Fruit fly (Drosophila melanogaster): ENCODE results near the gene dpr16.
A peak's percentile ranks its signal among the peaks of the same experiment; 100 is the strongest.

Gene dpr16

DNA sequence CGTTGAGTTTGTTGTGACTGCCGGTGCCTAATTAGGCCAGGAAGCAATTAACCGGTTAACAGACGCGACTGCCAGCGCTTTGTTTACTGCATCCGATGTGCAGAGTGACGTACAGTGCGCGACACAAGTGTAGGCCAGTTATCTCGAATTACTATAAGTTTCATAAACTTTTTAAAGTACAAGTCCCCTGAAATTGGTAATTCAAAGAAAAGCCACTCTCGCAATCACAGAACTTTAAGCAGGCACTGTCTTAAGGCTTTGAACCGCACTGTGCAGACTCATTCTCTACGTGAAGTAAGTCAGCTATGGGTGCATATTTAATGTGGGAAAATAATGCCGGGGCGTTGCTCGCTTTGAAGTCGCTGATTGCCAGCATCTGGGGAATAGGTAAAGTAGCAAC lies 58.8 kb downstream of the dpr16 start (continued):
- TF ChIP-seq bcd (GFP tag; optimal IDR thresholded peaks at IDR 0.05) (peak; percentile 20), tgo (GFP tag; IDR thresholded peaks at IDR 0.05) (0 out of 3 replicates have a peak, but pooled peaks have one; percentile 20), croc (GFP tag; conservative IDR thresholded peaks at IDR 0.05) (peak; percentile 31; the same call in 1 of the 3 replicates)

DNA sequence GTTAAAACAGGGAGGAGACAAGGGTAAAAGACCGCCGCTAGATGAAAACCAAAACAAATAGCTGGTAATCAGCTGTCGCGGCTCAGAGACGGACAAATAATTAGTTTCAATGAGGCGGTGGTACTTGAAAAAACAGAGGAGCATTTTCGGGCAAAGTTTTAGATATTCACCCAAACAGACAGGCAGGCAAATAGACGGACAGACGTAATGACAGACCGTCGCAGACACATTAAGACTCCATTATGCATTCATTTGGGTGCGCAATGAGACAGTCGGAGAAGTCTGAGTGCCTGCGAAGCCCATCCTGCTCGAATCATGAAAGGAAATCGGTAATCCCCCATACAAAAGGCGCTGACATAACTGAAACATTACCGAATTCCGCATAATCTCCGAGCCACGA lies 60.7 kb downstream of the dpr16 start:
- TF ChIP-seq zen (tag; optimal IDR thresholded peaks at IDR 0.05), result peak; percentile 99
- TF ChIP-seq Scr (GFP tag; IDR thresholded peaks at IDR 0.05; ENCODE audit: partially characterized antibody), result 0 out of 2 replicates have a peak, but pooled peaks have one; percentile 13
- no peak for TF ChIP-seq luna (GFP tag; optimal IDR thresholded peaks at IDR 0.05)

- TF ChIP-seq TFAM (GFP tag; optimal IDR thresholded peaks at IDR 0.05) (peak; percentile 62), CG10654 (GFP tag; optimal IDR thresholded peaks at IDR 0.05) (peak; percentile 52), fru (optimal IDR thresholded peaks at IDR 0.05) (no peak), Elba2 (GFP tag; optimal IDR thresholded peaks at IDR 0.05) (peak; percentile 90), CG16815 (GFP tag; optimal IDR thresholded peaks at IDR 0.05) (peak; percentile 90), CG10565 (GFP tag; optimal IDR thresholded peaks at IDR 0.05) (peak; percentile 60), Hsf (GFP tag; optimal IDR thresholded peaks at IDR 0.05) (peak; percentile 81), CG10209 (GFP tag; optimal IDR thresholded peaks at IDR 0.05) (peak; percentile 80), dmrt99B (tag; optimal IDR thresholded peaks at IDR 0.05) (peak; percentile 52), CG12744 (GFP tag; optimal IDR thresholded peaks at IDR 0.05) (peak; percentile 42), CG17361 (GFP tag; IDR thresholded peaks at IDR 0.05) (peak; percentile 87), CG17359 (tag; optimal IDR thresholded peaks at IDR 0.05) (peak; percentile 52), Lhr (GFP tag; optimal IDR thresholded peaks at IDR 0.05) (peak; percentile 45), shn (GFP tag; optimal IDR thresholded peaks at IDR 0.05) (peak; percentile 83), C15 (GFP tag; IDR thresholded peaks at IDR 0.05) (0 out of 3 replicates have a peak, but pooled peaks have one; percentile 6), CG7357 (GFP tag; IDR thresholded peaks at IDR 0.05) (peak; percentile 46; the same call in 1 of the 3 replicates), CkIIα-i1 (GFP tag; IDR thresholded peaks at IDR 0.05) (no peak), bab2 (GFP tag; optimal IDR thresholded peaks at IDR 0.05) (peak; percentile 75), HLH4C (GFP tag; IDR thresholded peaks at IDR 0.05; ENCODE audit: partially characterized antibody) (no peak), nom (GFP tag; optimal IDR thresholded peaks at IDR 0.05) (peak; percentile 16), CG31441 (GFP tag; IDR thresholded peaks at IDR 0.05) (peak; percentile 84), HLHmδ (GFP tag; optimal IDR thresholded peaks at IDR 0.05) (peak; percentile 13), eve (GFP tag; optimal IDR thresholded peaks at IDR 0.05) (peak; percentile 87 to 88), CG17612 (GFP tag; IDR thresholded peaks at IDR 0.05) (no peak), CG17829 (tag; optimal IDR thresholded peaks at IDR 0.05) (peak; percentile 94), BtbVII (GFP tag; optimal IDR thresholded peaks at IDR 0.05) (no peak), CG10431 (GFP tag; optimal IDR thresholded peaks at IDR 0.05) (peak; percentile 33), Sox100B (GFP tag; optimal IDR thresholded peaks at IDR 0.05) (peak; percentile 56), CG7556 (GFP tag; optimal IDR thresholded peaks at IDR 0.05) (peak; percentile 78), YL-1 (GFP tag; optimal IDR thresholded peaks at IDR 0.05) (no peak), CG6175 (GFP tag; IDR thresholded peaks at IDR 0.05) (no peak), Kr (GFP tag; optimal IDR thresholded peaks at IDR 0.05) (peak; percentile 95), stc (GFP tag; IDR thresholded peaks at IDR 0.05) (no peak), CG12391 (tag; optimal IDR thresholded peaks at IDR 0.05) (peak; percentile 87), zen2 (GFP tag; IDR thresholded peaks at IDR 0.05; ENCODE audit: partially characterized antibody) (no peak), CG15073 (GFP tag; optimal IDR thresholded peaks at IDR 0.05) (peak; percentile 6), CG9932 (GFP tag; IDR thresholded peaks at IDR 0.05) (no peak), CG7372 (GFP tag; IDR thresholded peaks at IDR 0.05) (no peak), Gsc (GFP tag; IDR thresholded peaks at IDR 0.05) (peak; percentile 56; the same call in 1 of the 2 replicates), kay (GFP tag; optimal IDR thresholded peaks at IDR 0.05) (peak; percentile 45)
These were observed 61.4 kb downstream of the dpr16 start for dm6 chr3R:5211901-5212758.

Measured in whole organism, embryonic.